Fruit fly (Drosophila melanogaster) whole organism, prepupa: ENCODE data around the gene CG10631.
A peak's percentile ranks its signal among the peaks of the same experiment; 100 is the strongest.

Experiments
- Blimp-1 ChIP-seq: fragments of 200-800 bp; sonication (Bioruptor generic); optimal IDR thresholded peaks from 3 replicates; lab custom pipeline; 2017; ENCODE audit warnings: missing biosample characterization, missing genetic modification characterization, mild to moderate bottlenecking, moderate library complexity, missing genetic modification reagents
- CG10631 ChIP-seq: fragments of 200-800 bp; sonication (Bioruptor generic); optimal IDR thresholded peaks from 2 replicates; lab custom pipeline; 2016; ENCODE audit warnings: missing biosample characterization, missing genetic modification characterization
- CG10669 ChIP-seq: fragments of 200-800 bp; sonication (Bioruptor generic); optimal IDR thresholded peaks from 3 replicates; lab custom pipeline; 2018; ENCODE audit warnings: missing biosample characterization, mild to moderate bottlenecking, missing genetic modification characterization, moderate library complexity
- CG11902 ChIP-seq: fragments of 200-800 bp; sonication (Bioruptor generic); optimal IDR thresholded peaks from 3 replicates; lab custom pipeline; 2016; ENCODE audit warnings: missing biosample characterization, missing genetic modification characterization
- CG15336 ChIP-seq: fragments of 200-800 bp; sonication (Bioruptor generic); IDR thresholded peaks from 2 replicates; pipeline ENCODE4 v1.3.6; 2022; ENCODE audit warnings: missing biosample characterization, missing genetic modification characterization
- CG1621 ChIP-seq: fragments of 200-800 bp; sonication (Bioruptor generic); optimal IDR thresholded peaks from 3 replicates; lab custom pipeline; 2018; ENCODE audit warnings: missing biosample characterization, mild to moderate bottlenecking, missing genetic modification characterization
- CG16779 ChIP-seq: fragments of 200-800 bp; sonication (Bioruptor generic); optimal IDR thresholded peaks from 3 replicates; lab custom pipeline; 2017; ENCODE audit warnings: missing biosample characterization, mild to moderate bottlenecking, missing genetic modification characterization
- CG32006 ChIP-seq: fragments of 200-800 bp; sonication (Bioruptor generic); optimal IDR thresholded peaks from 3 replicates; lab custom pipeline; 2017; ENCODE audit warnings: missing biosample characterization, mild to moderate bottlenecking, missing genetic modification characterization
- CG6163 ChIP-seq: fragments of 200-800 bp; sonication (Bioruptor generic); IDR thresholded peaks from 3 replicates; pipeline ENCODE4 v1.3.6; 2022; ENCODE audit warnings: missing biosample characterization, missing genetic modification characterization
- CG6276 ChIP-seq: fragments of 200-800 bp; sonication (Bioruptor generic); optimal IDR thresholded peaks from 2 replicates; lab custom pipeline; 2017; ENCODE audit warnings: missing biosample characterization, mild to moderate bottlenecking, missing genetic modification characterization
- CG6854 ChIP-seq: fragments of 200-800 bp; sonication (Bioruptor generic); optimal IDR thresholded peaks from 2 replicates; lab custom pipeline; 2017; ENCODE audit warnings: missing biosample characterization, mild to moderate bottlenecking, missing genetic modification characterization
- CG7368 ChIP-seq: fragments of 200-800 bp; sonication (Bioruptor generic); optimal IDR thresholded peaks from 3 replicates; lab custom pipeline; 2016; ENCODE audit warnings: missing biosample characterization, missing genetic modification characterization
- CG8119 ChIP-seq: fragments of 200-800 bp; sonication (Bioruptor generic); IDR thresholded peaks from 3 replicates; pipeline ENCODE4 v1.3.6; 2022; ENCODE audit warnings: missing biosample characterization, missing genetic modification characterization
- CG8319 ChIP-seq: fragments of 200-800 bp; sonication (Bioruptor generic); optimal IDR thresholded peaks from 3 replicates; lab custom pipeline; 2016; ENCODE audit warnings: missing biosample characterization, missing genetic modification characterization
- CG8632 ChIP-seq: fragments of 200-800 bp; sonication (Bioruptor generic); optimal IDR thresholded peaks from 3 replicates; lab custom pipeline; 2016; ENCODE audit warnings: missing biosample characterization, missing genetic modification characterization
- Eip75B ChIP-seq: fragments of 200-800 bp; sonication (Bioruptor generic); optimal IDR thresholded peaks from 3 replicates; lab custom pipeline; 2016; ENCODE audit warnings: missing biosample characterization, missing genetic modification characterization
- Eip78C ChIP-seq: fragments of 200-800 bp; sonication (Bioruptor generic); peaks from one replicate; lab custom pipeline; 2016; ENCODE audit warnings: missing biosample characterization, missing genetic modification characterization
- Eip93F ChIP-seq: fragments of 200-800 bp; sonication (Bioruptor generic); optimal IDR thresholded peaks from 2 replicates; lab custom pipeline; 2016; ENCODE audit warnings: missing biosample characterization, mild to moderate bottlenecking, missing genetic modification characterization
- Ets21C ChIP-seq: fragments of 200-800 bp; sonication (Bioruptor generic); optimal IDR thresholded peaks from 3 replicates; lab custom pipeline; 2016; ENCODE audit warnings: missing biosample characterization, missing genetic modification characterization
- Ets96B ChIP-seq: fragments of 200-800 bp; optimal IDR thresholded peaks from 2 replicates; lab custom pipeline; 2019; ENCODE audit warnings: missing biosample characterization, mild to moderate bottlenecking, missing genetic modification characterization, moderate library complexity
- Gug ChIP-seq: fragments of 200-800 bp; sonication (Bioruptor generic); IDR thresholded peaks from 2 replicates; pipeline ENCODE4 v1.3.6; 2022; ENCODE audit warnings: missing biosample characterization, missing genetic modification characterization
- Met ChIP-seq: fragments of 200-800 bp; sonication (Bioruptor generic); optimal IDR thresholded peaks from 3 replicates; lab custom pipeline; 2016; ENCODE audit warnings: missing biosample characterization, missing genetic modification characterization
- OdsH ChIP-seq: fragments of 200-800 bp; sonication (Bioruptor generic); optimal IDR thresholded peaks from 3 replicates; lab custom pipeline; 2016; ENCODE audit warnings: missing biosample characterization, missing genetic modification characterization
- Smox ChIP-seq: fragments of 200-800 bp; sonication (Bioruptor generic); optimal IDR thresholded peaks from 3 replicates; lab custom pipeline; 2016; ENCODE audit warnings: missing biosample characterization, missing genetic modification characterization
- Sox102F ChIP-seq: fragments of 200-800 bp; sonication (Bioruptor generic); optimal IDR thresholded peaks from 2 replicates; lab custom pipeline; 2016; ENCODE audit warnings: missing biosample characterization, mild to moderate bottlenecking, missing genetic modification characterization
- achi ChIP-seq: fragments of 200-800 bp; sonication (Bioruptor generic); optimal IDR thresholded peaks from 3 replicates; lab custom pipeline; 2016; ENCODE audit warnings: missing biosample characterization, missing genetic modification characterization
- acj6 ChIP-seq: fragments of 200-800 bp; sonication (Bioruptor generic); optimal IDR thresholded peaks from 3 replicates; lab custom pipeline; 2016; ENCODE audit warnings: missing biosample characterization, missing genetic modification characterization
- cyc ChIP-seq: fragments of 200-800 bp; sonication (Bioruptor generic); optimal IDR thresholded peaks from 3 replicates; lab custom pipeline; 2016; ENCODE audit warnings: missing biosample characterization, missing genetic modification characterization
- eg ChIP-seq: fragments of 200-800 bp; sonication (Bioruptor generic); IDR thresholded peaks from 3 replicates; pipeline ENCODE4 v1.3.6; 2022; ENCODE audit warnings: missing biosample characterization, missing genetic modification characterization
- esn ChIP-seq: fragments of 200-800 bp; sonication (Bioruptor generic); optimal IDR thresholded peaks from 2 replicates; lab custom pipeline; 2016; ENCODE audit warnings: missing biosample characterization, mild to moderate bottlenecking, missing genetic modification characterization, moderate library complexity
- fd59A ChIP-seq: fragments of 200-800 bp; sonication (Bioruptor generic); optimal IDR thresholded peaks from 2 replicates; lab custom pipeline; 2017; ENCODE audit warnings: missing biosample characterization, mild to moderate bottlenecking, missing genetic modification characterization, missing genetic modification reagents
- fd85E ChIP-seq: fragments of 200-800 bp; sonication (Bioruptor generic); optimal IDR thresholded peaks from 3 replicates; lab custom pipeline; 2016; ENCODE audit warnings: missing biosample characterization, missing genetic modification characterization
- lz ChIP-seq: fragments of 200-800 bp; sonication (Bioruptor generic); optimal IDR thresholded peaks from 3 replicates; lab custom pipeline; 2016; ENCODE audit warnings: missing biosample characterization, missing genetic modification characterization
- net ChIP-seq: fragments of 200-800 bp; sonication (Bioruptor generic); optimal IDR thresholded peaks from 3 replicates; lab custom pipeline; 2016; ENCODE audit warnings: missing biosample characterization, missing genetic modification characterization
- pdm3 ChIP-seq: fragments of 200-800 bp; sonication (Bioruptor generic); optimal IDR thresholded peaks from 3 replicates; lab custom pipeline; 2016; ENCODE audit warnings: missing biosample characterization, missing genetic modification characterization
- vri ChIP-seq: fragments of 200-800 bp; sonication (Bioruptor generic); optimal IDR thresholded peaks from 3 replicates; lab custom pipeline; 2016; ENCODE audit warnings: missing biosample characterization, mild to moderate bottlenecking, missing genetic modification characterization

The CG10631 gene

dm6 chr2L:19788735-19789134 is 32.0 kb upstream of the CG10631 start:
- TF ChIP-seq cyc (GFP tag; lab: Kevin White, UChicago) (no peak), Sox102F (GFP tag; lab: Kevin White, UChicago) (no peak), acj6 (peak; percentile 13), Eip75B (GFP tag; lab: Kevin White, UChicago) (no peak), eg (GFP tag; lab: Robert Waterston, UW) (0 out of 3 replicates have a peak, but pooled peaks have one; percentile 34), Smox (GFP tag; lab: Kevin White, UChicago) (no peak), vri (GFP tag; lab: Kevin White, UChicago) (no peak), CG1621 (peak; percentile 28), CG8319 (GFP tag; lab: Kevin White, UChicago) (no peak), CG6163 (peak; percentile 56; the same call in 2 of the 3 replicates), pdm3 (GFP tag; lab: Kevin White, UChicago) (peak; percentile 18), CG10669 (GFP tag; lab: Kevin White, UChicago) (no peak), Met (GFP tag; lab: Kevin White, UChicago) (no peak), fd85E (no peak), Eip78C (GFP tag; lab: Kevin White, UChicago) (peak; percentile 76), CG32006 (GFP tag; lab: Kevin White, UChicago) (peak; percentile 25), CG8632 (GFP tag; lab: Kevin White, UChicago) (no peak), CG11902 (GFP tag; lab: Kevin White, UChicago) (no peak), CG10631 (GFP tag; lab: Kevin White, UChicago) (no peak), esn (GFP tag; lab: Kevin White, UChicago) (no peak), fd59A (GFP tag; lab: Kevin White, UChicago) (peak; percentile 19), CG16779 (tag; lab: Kevin White, UChicago) (no peak), Blimp-1 (GFP tag; lab: Kevin White, UChicago) (no peak), CG15336 (0 out of 2 replicates have a peak, but pooled peaks have one; percentile 38), net (GFP tag; lab: Kevin White, UChicago) (peak; percentile 11), Ets96B (tag; lab: Kevin White, UChicago) (peak; percentile 1), lz (no peak), CG8119 (GFP tag; lab: Robert Waterston, UW) (peak; percentile 61; the same call in 2 of the 3 replicates)

- peak; percentile 59 for TF ChIP-seq Eip78C (GFP tag; lab: Kevin White, UChicago)
- no peak for TF ChIP-seq eg (GFP tag; lab: Robert Waterston, UW)
- TF ChIP-seq achi (GFP tag; lab: Kevin White, UChicago), result no peak
- no peak for TF ChIP-seq CG8632 (GFP tag; lab: Kevin White, UChicago)
- TF ChIP-seq esn (GFP tag; lab: Kevin White, UChicago), result no peak
- no peak for TF ChIP-seq CG7368 (GFP tag; lab: Kevin White, UChicago)
- no peak for TF ChIP-seq Met (GFP tag; lab: Kevin White, UChicago)
- no peak for TF ChIP-seq CG6163
These were observed 31.2 kb upstream of the CG10631 start for dm6 chr2L:19787930-19788329.

dm6 chr2L:19784827-19785569 is 28.3 kb upstream of the CG10631 start:
- TF ChIP-seq OdsH (GFP tag; lab: Kevin White, UChicago) (no peak), CG8119 (GFP tag; lab: Robert Waterston, UW) (0 out of 3 replicates have a peak, but pooled peaks have one; percentile 13)

- TF ChIP-seq CG6276 (GFP tag; lab: Kevin White, UChicago) (no peak), Gug (no peak), Ets21C (no peak), CG6854 (GFP tag; lab: Kevin White, UChicago) (no peak), Eip93F (no peak), lz (no peak), CG7368 (GFP tag; lab: Kevin White, UChicago) (no peak), OdsH (GFP tag; lab: Kevin White, UChicago) (no peak)
- TF ChIP-seq, all 60 proteins: peak for 0
These were observed 17.6 kb upstream of the CG10631 start for dm6 chr2L:19774278-19774677.
